Worm (Caenorhabditis elegans) whole organism, L4 larva: ENCODE measurements around the gene mak-1.

ENCODE experiments used
- F44E2.7 ChIP-seq: fragments of 200-800 bp; sonication (Bioruptor generic); IDR thresholded peaks from 2 replicates; pipeline ENCODE4 v2.1.2; 2022; ENCODE audit warnings: missing genetic modification characterization, missing compliant biosample characterization
- Y105C5A.15 ChIP-seq: fragments of 200-800 bp; sonication (Bioruptor generic); IDR thresholded peaks from 2 replicates; pipeline ENCODE4 v1.3.6; 2022; ENCODE audit warnings: missing genetic modification characterization, missing compliant biosample characterization
- Y48G9A.11 ChIP-seq: fragments of 200-800 bp; sonication (Bioruptor generic); IDR thresholded peaks from 2 replicates; pipeline ENCODE4 v1.3.6; 2022; ENCODE audit warnings: missing genetic modification reagents, missing genetic modification characterization, missing compliant biosample characterization
- Y5F2A.4 ChIP-seq: fragments of 200-800 bp; sonication (Bioruptor generic); optimal IDR thresholded peaks from 2 replicates; lab custom pipeline; 2018; ENCODE audit warnings: mild to moderate bottlenecking, missing genetic modification characterization, missing compliant biosample characterization
- Y75B8A.6 ChIP-seq: fragments of 200-800 bp; sonication (Bioruptor generic); IDR thresholded peaks from 2 replicates; pipeline ENCODE4 v1.3.6; 2022; ENCODE audit warnings: missing genetic modification reagents, missing genetic modification characterization, missing compliant biosample characterization
- ZK337.2 ChIP-seq: fragments of 200-800 bp; sonication (Bioruptor generic); IDR thresholded peaks from 2 replicates; pipeline ENCODE4 v1.3.6; 2022; ENCODE audit warnings: missing genetic modification reagents, missing genetic modification characterization, missing compliant biosample characterization
- arid-1 ChIP-seq: fragments of 200-800 bp; sonication (Bioruptor generic); conservative IDR thresholded peaks from 2 replicates; pipeline ENCODE4 v1.3.6; 2022; ENCODE audit warnings: missing genetic modification reagents, missing genetic modification characterization, missing compliant biosample characterization
- ceh-28 ChIP-seq: fragments of 150-350 bp; optimal IDR thresholded peaks from 2 replicates; lab custom pipeline; 2014; ENCODE audit warnings: missing biosample characterization, missing genetic modification reagents, missing genetic modification characterization
- ceh-32 ChIP-seq: sonication (generic microtip); optimal IDR thresholded peaks from 2 replicates; lab custom pipeline; 2016; ENCODE audit warnings: mild to moderate bottlenecking, missing genetic modification characterization, missing compliant biosample characterization; ENCODE audit not compliant: poor library complexity
- ceh-62 ChIP-seq: sonication (generic microtip); optimal IDR thresholded peaks from 2 replicates; lab custom pipeline; 2017; ENCODE audit warnings: missing biosample characterization, missing genetic modification characterization
- ceh-82 ChIP-seq: sonication (generic microtip); optimal IDR thresholded peaks from 2 replicates; lab custom pipeline; 2017; ENCODE audit warnings: missing biosample characterization, missing genetic modification characterization
- ces-1 ChIP-seq: fragments of 150-350 bp; sonication (generic microtip); optimal IDR thresholded peaks from 4 replicates; lab custom pipeline; 2014; ENCODE audit warnings: missing biosample characterization, missing genetic modification reagents, missing genetic modification characterization
- cey-2 ChIP-seq: sonication (generic microtip); optimal IDR thresholded peaks from 3 replicates; lab custom pipeline; 2017; ENCODE audit warnings: missing genetic modification characterization, mild to moderate bottlenecking, missing compliant biosample characterization, antibody characterized with exemption, borderline replicate concordance; ENCODE audit not compliant: insufficient read depth
- daf-12 ChIP-seq: fragments of 150-350 bp; optimal IDR thresholded peaks from 2 replicates; lab custom pipeline; 2014; ENCODE audit warnings: missing biosample characterization, missing genetic modification reagents, missing genetic modification characterization
- daf-19 ChIP-seq: fragments of 200-800 bp; sonication (Bioruptor generic); conservative IDR thresholded peaks from 2 replicates; pipeline ENCODE4 v1.3.6; 2022; ENCODE audit warnings: missing genetic modification characterization, missing compliant biosample characterization
- daf-8 ChIP-seq: fragments of 200-800 bp; sonication (Bioruptor generic); IDR thresholded peaks from 2 replicates; pipeline ENCODE4 v1.3.6; 2022; ENCODE audit warnings: missing genetic modification characterization, missing compliant biosample characterization
- dmd-8 ChIP-seq: fragments of 200-800 bp; sonication (Bioruptor generic); IDR thresholded peaks from 2 replicates; pipeline ENCODE4 v1.3.6; 2022; ENCODE audit warnings: missing genetic modification characterization, missing compliant biosample characterization
- dmd-9 ChIP-seq: fragments of 200-800 bp; sonication (Bioruptor generic); IDR thresholded peaks from 2 replicates; pipeline ENCODE4 v1.3.6; 2022; ENCODE audit warnings: missing genetic modification reagents, missing genetic modification characterization, missing compliant biosample characterization
- dpl-1 ChIP-seq: fragments of 150-350 bp; optimal IDR thresholded peaks from 2 replicates; lab custom pipeline; 2014; ENCODE audit warnings: missing biosample characterization, missing genetic modification reagents, missing genetic modification characterization
- dve-1 ChIP-seq: sonication (generic microtip); optimal IDR thresholded peaks from 2 replicates; lab custom pipeline; 2017; ENCODE audit warnings: antibody characterized with exemption, mild to moderate bottlenecking, missing genetic modification characterization, missing compliant biosample characterization; ENCODE audit not compliant: insufficient read depth
- egl-27 ChIP-seq: sonication (generic microtip); optimal IDR thresholded peaks from 3 replicates; lab custom pipeline; 2017; ENCODE audit warnings: missing biosample characterization, missing genetic modification reagents, missing genetic modification characterization
- fkh-10 ChIP-seq: fragments of 150-350 bp; optimal IDR thresholded peaks from 2 replicates; lab custom pipeline; 2014; ENCODE audit warnings: missing biosample characterization, missing genetic modification reagents, missing genetic modification characterization
- hif-1 ChIP-seq, 2 experiments: sonication (generic microtip); optimal IDR thresholded peaks; 2 replicates each; lab custom pipeline; 2016 to 2017; ENCODE audit warnings: missing compliant biosample characterization in 2 of 2, missing genetic modification characterization in 2 of 2, missing genetic modification reagents in 2 of 2, missing genotype in 2 of 2, mild to moderate bottlenecking in 1 of 2
- lin-38 ChIP-seq: fragments of 200-800 bp; sonication (Bioruptor generic); IDR thresholded peaks from 2 replicates; pipeline ENCODE4 v1.3.6; 2022; ENCODE audit warnings: missing genetic modification reagents, missing genetic modification characterization, missing compliant biosample characterization
- lin-39 ChIP-seq: fragments of 150-350 bp; optimal IDR thresholded peaks from 2 replicates; lab custom pipeline; 2014; ENCODE audit warnings: missing biosample characterization, missing genetic modification reagents, missing genetic modification characterization
- madf-5 ChIP-seq, 2 experiments: fragments of 200-800 bp; sonication (Bioruptor generic); IDR thresholded peaks; 2 replicates each; pipeline ENCODE4 v1.3.6; 2022; ENCODE audit warnings: missing compliant biosample characterization in 2 of 2, missing genetic modification characterization in 2 of 2
- mep-1 ChIP-seq: fragments of 150-350 bp; sonication (generic microtip); optimal IDR thresholded peaks from 3 replicates; lab custom pipeline; 2014; ENCODE audit warnings: missing biosample characterization, missing genetic modification characterization
- mes-2 ChIP-seq: sonication (generic microtip); optimal IDR thresholded peaks from 2 replicates; lab custom pipeline; 2016; ENCODE audit warnings: missing genotype, mild to moderate bottlenecking, missing genetic modification characterization, missing compliant biosample characterization; ENCODE audit not compliant: poor library complexity, severe bottlenecking
- nhr-102 ChIP-seq: sonication (generic microtip); optimal IDR thresholded peaks from 2 replicates; lab custom pipeline; 2016; ENCODE audit warnings: mild to moderate bottlenecking, missing genetic modification characterization, moderate library complexity, missing compliant biosample characterization
- nhr-11 ChIP-seq: fragments of 150-350 bp; optimal IDR thresholded peaks from 2 replicates; lab custom pipeline; 2014; ENCODE audit warnings: missing biosample characterization, missing genetic modification characterization
- nhr-111 ChIP-seq: fragments of 200-800 bp; sonication (Bioruptor generic); optimal IDR thresholded peaks from 2 replicates; lab custom pipeline; 2018; ENCODE audit warnings: mild to moderate bottlenecking, missing genetic modification characterization, missing compliant biosample characterization
- nhr-237 ChIP-seq: sonication (generic microtip); optimal IDR thresholded peaks from 2 replicates; lab custom pipeline; 2017; ENCODE audit warnings: missing biosample characterization, missing genetic modification characterization
- nhr-25 ChIP-seq: sonication (generic microtip); optimal IDR thresholded peaks from 2 replicates; lab custom pipeline; 2017; ENCODE audit warnings: missing genetic modification characterization, mild to moderate bottlenecking, missing compliant biosample characterization, antibody characterized with exemption, moderate library complexity, borderline replicate concordance; ENCODE audit not compliant: insufficient read depth
- nhr-28 ChIP-seq: fragments of 150-350 bp; optimal IDR thresholded peaks from 2 replicates; lab custom pipeline; 2014; ENCODE audit warnings: missing biosample characterization, missing genetic modification characterization
- nhr-42 ChIP-seq: fragments of 200-800 bp; sonication (Bioruptor generic); IDR thresholded peaks from 2 replicates; pipeline ENCODE4 v1.3.6; 2022; ENCODE audit warnings: missing genetic modification characterization, missing compliant biosample characterization
- nhr-6 ChIP-seq: fragments of 150-350 bp; optimal IDR thresholded peaks from 2 replicates; lab custom pipeline; 2014; ENCODE audit warnings: missing biosample characterization, missing genetic modification characterization
- php-3 ChIP-seq: fragments of 200-800 bp; sonication (Bioruptor generic); IDR thresholded peaks from 2 replicates; pipeline ENCODE4 v1.3.6; 2022; ENCODE audit warnings: missing genetic modification reagents, missing genetic modification characterization, missing compliant biosample characterization
- pqm-1 ChIP-seq: sonication (generic microtip); optimal IDR thresholded peaks from 2 replicates; lab custom pipeline; 2017; ENCODE audit warnings: missing biosample characterization, missing genetic modification characterization
- rbr-2 ChIP-seq: sonication (generic microtip); optimal IDR thresholded peaks from 2 replicates; lab custom pipeline; 2016; ENCODE audit warnings: missing genotype, missing genetic modification characterization, missing compliant biosample characterization
- sdz-12 ChIP-seq: fragments of 200-800 bp; sonication (Bioruptor generic); optimal IDR thresholded peaks from 2 replicates; lab custom pipeline; 2018; ENCODE audit warnings: mild to moderate bottlenecking, missing genetic modification characterization, missing compliant biosample characterization
- skn-1 ChIP-seq: fragments of 150-350 bp; optimal IDR thresholded peaks from 2 replicates; lab custom pipeline; 2014; ENCODE audit warnings: missing biosample characterization, missing genetic modification characterization
- spr-1 ChIP-seq: sonication (generic microtip); optimal IDR thresholded peaks from 2 replicates; lab custom pipeline; 2016; ENCODE audit warnings: mild to moderate bottlenecking, missing genetic modification characterization, missing compliant biosample characterization
- tag-97 ChIP-seq: fragments of 200-800 bp; sonication (Bioruptor generic); IDR thresholded peaks from 2 replicates; pipeline ENCODE4 v1.3.6; 2022; ENCODE audit warnings: missing genetic modification characterization, missing compliant biosample characterization
- unc-130 ChIP-seq: sonication (generic microtip); optimal IDR thresholded peaks from 2 replicates; lab custom pipeline; 2016; ENCODE audit warnings: missing genetic modification reagents, missing genetic modification characterization, missing compliant biosample characterization
- unc-62 ChIP-seq, 3 experiments: fragments of 150-350 bp in 1 of 3; sonication (generic microtip); optimal IDR thresholded peaks in 2 of 3; peaks in 1 of 3; 1 replicate in 1 of 3; 2 replicates in 2 of 3; lab custom pipeline; 2014 to 2017; ENCODE audit warnings: missing biosample characterization in 3 of 3, missing genetic modification characterization in 3 of 3, missing genetic modification reagents in 3 of 3, missing genotype in 1 of 3
- zag-1 ChIP-seq: fragments of 150-350 bp; optimal IDR thresholded peaks from 2 replicates; lab custom pipeline; 2014; ENCODE audit warnings: missing biosample characterization, missing genetic modification characterization
- zfp-2 ChIP-seq: sonication (generic microtip); optimal IDR thresholded peaks from 2 replicates; lab custom pipeline; 2016; ENCODE audit warnings: mild to moderate bottlenecking, missing genetic modification characterization, missing compliant biosample characterization
- zfp-3 ChIP-seq: fragments of 200-800 bp; sonication (Bioruptor generic); conservative IDR thresholded peaks from 2 replicates; pipeline ENCODE4 v1.3.6; 2022; ENCODE audit warnings: missing genetic modification reagents, missing genetic modification characterization, missing compliant biosample characterization
- zip-11 ChIP-seq: fragments of 200-800 bp; sonication (Bioruptor generic); IDR thresholded peaks from 2 replicates; pipeline ENCODE4 v1.3.6; 2022; ENCODE audit warnings: missing genetic modification characterization, missing compliant biosample characterization
- zip-2 ChIP-seq: fragments of 150-350 bp; optimal IDR thresholded peaks from 2 replicates; lab custom pipeline; 2014; ENCODE audit warnings: missing biosample characterization, missing genetic modification characterization
- ztf-11 ChIP-seq: fragments of 150-350 bp; optimal IDR thresholded peaks from 2 replicates; lab custom pipeline; 2014; ENCODE audit warnings: missing biosample characterization, missing genetic modification characterization

mak-1 gene

DNA sequence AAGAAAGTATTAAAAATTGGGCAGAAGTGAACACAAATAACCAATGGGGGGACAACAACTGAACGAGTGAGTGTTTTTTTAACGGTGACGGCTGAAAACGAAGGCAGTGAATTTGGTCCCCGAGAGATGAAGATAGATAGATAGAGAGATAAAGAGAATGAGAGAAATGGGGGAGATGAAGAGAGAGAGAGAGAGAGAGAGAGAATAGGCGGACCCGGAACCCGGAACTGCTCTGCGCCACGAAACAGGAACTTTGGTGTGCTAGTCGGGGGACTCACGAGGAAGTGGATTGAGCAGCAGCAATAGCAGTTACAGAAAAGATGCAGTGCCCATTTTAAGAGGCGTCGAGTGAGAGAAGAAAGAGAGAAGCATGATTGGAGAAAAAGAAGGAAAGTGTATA, 52.5 kb downstream of the mak-1 start (continued):
- no peak for TF ChIP-seq php-3
- TF ChIP-seq Y5F2A.4 (GFP tag; lab: Kevin White, UChicago) = no peak
- TF ChIP-seq nhr-42 = no peak
- peak; percentile 98 for TF ChIP-seq tag-97 (GFP tag; lab: Robert Waterston, UW)
- peak in 1 of 2 experiments; percentile 76 for TF ChIP-seq hif-1 (tag; optimal IDR thresholded peaks at IDR 0.05; lab: Kevin White, UChicago)
- TF ChIP-seq lin-39 (tag; lab: Kevin White, UChicago) = no peak
- no peak for TF ChIP-seq ztf-11 (tag; lab: Kevin White, UChicago)
- no peak for TF ChIP-seq unc-130 (GFP tag; lab: Kevin White, UChicago)
- no peak for TF ChIP-seq zag-1
- no peak for TF ChIP-seq daf-8
- no peak for TF ChIP-seq daf-19 (GFP tag; lab: Robert Waterston, UW)
- TF ChIP-seq pqm-1 (tag; lab: Kevin White, UChicago) = no peak
- no peak for TF ChIP-seq mes-2 (tag; lab: Kevin White, UChicago)
- no peak for TF ChIP-seq zip-2 (tag; lab: Kevin White, UChicago)
- no peak for TF ChIP-seq daf-12 (tag; lab: Kevin White, UChicago)
- no peak for TF ChIP-seq dmd-9 (GFP tag; lab: Robert Waterston, UW)
- no peak for TF ChIP-seq Y48G9A.11
- no peak for TF ChIP-seq skn-1 (tag; lab: Kevin White, UChicago)
- no peak for TF ChIP-seq nhr-102 (tag; lab: Kevin White, UChicago)
- TF ChIP-seq nhr-11 (tag; lab: Kevin White, UChicago) = peak; percentile 63
- no peak for TF ChIP-seq lin-38 (GFP tag; lab: Robert Waterston, UW)
- TF ChIP-seq unc-62 (GFP tag; optimal IDR thresholded peaks at IDR 0.05 in 1 of 2; lab: Kevin White, UChicago) = peak in 1 of 2 experiments; percentile 88
- TF ChIP-seq unc-62 (tag; optimal IDR thresholded peaks at IDR 0.05; lab: Kevin White, UChicago) = no peak
- TF ChIP-seq madf-5 (GFP tag; IDR thresholded peaks at IDR 0.05; lab: Robert Waterston, UW) = no peak
- no peak for TF ChIP-seq nhr-111 (GFP tag; lab: Kevin White, UChicago)
- TF ChIP-seq mep-1 (tag; lab: Kevin White, UChicago) = peak; percentile 77
- TF ChIP-seq dve-1 (tag; lab: Kevin White, UChicago) = no peak
- TF ChIP-seq Y105C5A.15 = no peak
- TF ChIP-seq nhr-237 (tag; lab: Kevin White, UChicago) = no peak
- no peak for TF ChIP-seq ceh-28 (tag; lab: Kevin White, UChicago)
- TF ChIP-seq nhr-6 (tag; lab: Kevin White, UChicago) = no peak
- TF ChIP-seq ceh-32 (tag; lab: Kevin White, UChicago) = peak; percentile 6
- no peak for TF ChIP-seq arid-1
- no peak for TF ChIP-seq nhr-28 (tag; lab: Kevin White, UChicago)
- TF ChIP-seq dmd-8 (GFP tag; lab: Robert Waterston, UW) = 0 out of 2 replicates have a peak, but pooled peaks have one; percentile 55
- TF ChIP-seq ZK337.2 = 0 out of 2 replicates have a peak, but pooled peaks have one; percentile 35
- peak; percentile 25 for TF ChIP-seq ces-1
- no peak for TF ChIP-seq spr-1 (tag; lab: Kevin White, UChicago)
- peak; percentile 96 for TF ChIP-seq fkh-10 (GFP tag; lab: Kevin White, UChicago)
- TF ChIP-seq egl-27 (tag; lab: Kevin White, UChicago) = no peak
- TF ChIP-seq zfp-3 (GFP tag; lab: Robert Waterston, UW) = no peak
- no peak for TF ChIP-seq ceh-62 (tag; lab: Kevin White, UChicago)
- TF ChIP-seq dpl-1 (GFP tag; lab: Kevin White, UChicago) = no peak
- TF ChIP-seq sdz-12 = no peak
- no peak for TF ChIP-seq nhr-25 (tag; lab: Kevin White, UChicago)
- TF ChIP-seq Y75B8A.6 (GFP tag; lab: Robert Waterston, UW) = no peak
- no peak for TF ChIP-seq F44E2.7
- no peak for TF ChIP-seq zip-11 (GFP tag; lab: Robert Waterston, UW)
- TF ChIP-seq rbr-2 (tag; lab: Kevin White, UChicago) = peak; percentile 88
- TF ChIP-seq zfp-2 = no peak
- no peak for TF ChIP-seq ceh-82 (tag; lab: Kevin White, UChicago)
- TF ChIP-seq cey-2 (tag; lab: Kevin White, UChicago) = no peak
